Worm (Caenorhabditis elegans) whole organism, L2 larva: ENCODE data around the gene C29F9.9.

Source experiments
- ZK546.5 ChIP-seq: sonication (generic microtip); optimal IDR thresholded peaks from 2 replicates; lab custom pipeline; 2017; ENCODE audit warnings: missing biosample characterization, missing genetic modification characterization
- ceh-16 ChIP-seq: fragments of 150-350 bp; optimal IDR thresholded peaks from 2 replicates; lab custom pipeline; 2014; ENCODE audit warnings: missing biosample characterization, missing genetic modification characterization
- ceh-82 ChIP-seq: fragments of 150-350 bp; optimal IDR thresholded peaks from 2 replicates; lab custom pipeline; 2014; ENCODE audit warnings: missing biosample characterization, missing genetic modification characterization
- mdl-1 ChIP-seq, 2 experiments: fragments of 150-350 bp in 1 of 2; sonication (generic microtip) in 1 of 2; optimal IDR thresholded peaks; 2 replicates each; lab custom pipeline; 2017; ENCODE audit warnings: missing biosample characterization in 2 of 2, missing genetic modification characterization in 2 of 2
- nhr-12 ChIP-seq: fragments of 150-350 bp; optimal IDR thresholded peaks from 2 replicates; lab custom pipeline; 2014; ENCODE audit warnings: missing biosample characterization, missing genetic modification characterization
- nhr-129 ChIP-seq: fragments of 150-350 bp; optimal IDR thresholded peaks from 2 replicates; lab custom pipeline; 2014; ENCODE audit warnings: missing biosample characterization, missing genetic modification characterization
- nhr-77 ChIP-seq: fragments of 150-350 bp; optimal IDR thresholded peaks from 2 replicates; lab custom pipeline; 2014; ENCODE audit warnings: missing biosample characterization, missing genetic modification characterization
- skn-1 ChIP-seq: sonication (generic microtip); optimal IDR thresholded peaks from 2 replicates; lab custom pipeline; 2017; ENCODE audit warnings: missing biosample characterization, missing genetic modification characterization
- snpc-4 ChIP-seq: fragments of 150-350 bp; optimal IDR thresholded peaks from 2 replicates; lab custom pipeline; 2014; ENCODE audit warnings: missing biosample characterization, missing genetic modification characterization
- unc-39 ChIP-seq: fragments of 150-350 bp; optimal IDR thresholded peaks from 2 replicates; lab custom pipeline; 2014; ENCODE audit warnings: missing biosample characterization, missing genetic modification characterization
- zag-1 ChIP-seq: fragments of 150-350 bp; optimal IDR thresholded peaks from 2 replicates; lab custom pipeline; 2014; ENCODE audit warnings: missing biosample characterization, missing genetic modification characterization

ce11 chrIII:117857-118256 is 19.1 kb upstream of the C29F9.9 start:
- TF ChIP-seq ZK546.5 (tag; lab: Kevin White, UChicago) (no peak), snpc-4 (tag; lab: Kevin White, UChicago) (no peak), unc-39 (no peak), ceh-16 (no peak), nhr-77 (tag; lab: Kevin White, UChicago) (no peak), mdl-1 (tag; optimal IDR thresholded peaks at IDR 0.05; lab: Kevin White, UChicago) (no peak), nhr-12 (tag; lab: Kevin White, UChicago) (no peak), skn-1 (tag; lab: Kevin White, UChicago) (no peak), ceh-82 (tag; lab: Kevin White, UChicago) (no peak), zag-1 (tag; lab: Kevin White, UChicago) (no peak), nhr-129 (tag; lab: Kevin White, UChicago) (no peak)
